Worm (Caenorhabditis elegans) whole organism, early embryonic: ENCODE results near the gene dct-18.

Experiments
- B0310.2 ChIP-seq: sonication (generic microtip); optimal IDR thresholded peaks from 2 replicates; lab custom pipeline; 2016; ENCODE audit warnings: mild to moderate bottlenecking, missing genetic modification characterization, missing compliant biosample characterization
- F13C5.2 ChIP-seq: sonication (generic microtip); optimal IDR thresholded peaks from 2 replicates; lab custom pipeline; 2017; ENCODE audit warnings: mild to moderate bottlenecking, missing genetic modification characterization, inconsistent platforms, missing compliant biosample characterization
- aly-1 ChIP-seq: sonication (generic microtip); optimal IDR thresholded peaks from 2 replicates; lab custom pipeline; 2016; ENCODE audit warnings: missing genetic modification characterization, missing compliant biosample characterization
- ama-1 ChIP-seq: fragments of 150-350 bp; optimal IDR thresholded peaks from 2 replicates; lab custom pipeline; 2014
- ceh-13 ChIP-seq: fragments of 200-800 bp; sonication (Bioruptor generic); optimal IDR thresholded peaks from 2 replicates; lab custom pipeline; 2018; ENCODE audit warnings: mild to moderate bottlenecking, missing genetic modification characterization, missing compliant biosample characterization
- ceh-36 ChIP-seq: sonication (generic microtip); optimal IDR thresholded peaks from 2 replicates; lab custom pipeline; 2016; ENCODE audit warnings: missing genetic modification characterization, inconsistent platforms, missing compliant biosample characterization
- ets-7 ChIP-seq: sonication (generic microtip); optimal IDR thresholded peaks from 2 replicates; lab custom pipeline; 2016; ENCODE audit warnings: missing genotype, missing genetic modification characterization, missing compliant biosample characterization
- flt-1 ChIP-seq: fragments of 200-800 bp; sonication (Bioruptor generic); IDR thresholded peaks from 2 replicates; pipeline ENCODE4 v1.3.6; 2022; ENCODE audit warnings: missing genetic modification characterization, missing compliant biosample characterization
- hmbx-1 ChIP-seq: sonication (generic microtip); optimal IDR thresholded peaks from 2 replicates; lab custom pipeline; 2016; ENCODE audit warnings: mild to moderate bottlenecking, missing genetic modification characterization, missing compliant biosample characterization
- hmg-4 ChIP-seq: fragments of 200-800 bp; sonication (Bioruptor generic); optimal IDR thresholded peaks from 2 replicates; lab custom pipeline; 2018; ENCODE audit warnings: mild to moderate bottlenecking, missing genetic modification characterization, missing compliant biosample characterization
- hnd-1 ChIP-seq: sonication (generic microtip); optimal IDR thresholded peaks from 2 replicates; lab custom pipeline; 2016; ENCODE audit warnings: missing genetic modification characterization, missing compliant biosample characterization
- pes-1 ChIP-seq: fragments of 200-800 bp; sonication (Bioruptor generic); IDR thresholded peaks from 2 replicates; pipeline ENCODE4 v1.3.6; 2022; ENCODE audit warnings: missing genetic modification reagents, missing genetic modification characterization, missing compliant biosample characterization
- scrt-1 ChIP-seq: fragments of 200-800 bp; sonication (Bioruptor generic); IDR thresholded peaks from 2 replicates; pipeline ENCODE4 v1.3.6; 2022; ENCODE audit warnings: missing genetic modification characterization, missing compliant biosample characterization
- sea-1 ChIP-seq: fragments of 200-800 bp; sonication (Bioruptor generic); conservative IDR thresholded peaks from 2 replicates; pipeline ENCODE4 v1.3.6; 2022; ENCODE audit warnings: missing genetic modification characterization, missing compliant biosample characterization
- tbx-11 ChIP-seq: fragments of 200-800 bp; sonication (Bioruptor generic); IDR thresholded peaks from 2 replicates; pipeline ENCODE4 v1.3.6; 2022; ENCODE audit warnings: missing genetic modification characterization, missing compliant biosample characterization
- tbx-37 ChIP-seq: fragments of 200-800 bp; sonication (Bioruptor generic); conservative IDR thresholded peaks from 2 replicates; pipeline ENCODE4 v1.3.6; 2022; ENCODE audit warnings: missing genetic modification reagents, missing genetic modification characterization, missing compliant biosample characterization
- tra-4 ChIP-seq: sonication (generic microtip); optimal IDR thresholded peaks from 2 replicates; lab custom pipeline; 2017; ENCODE audit warnings: missing genetic modification characterization, missing compliant biosample characterization

Gene dct-18

ce11 chrII:12965138-12965537, 33.5 kb downstream of the dct-18 start:
- TF ChIP-seq sea-1 = no peak
- no peak for TF ChIP-seq tra-4 (tag; lab: Kevin White, UChicago)
- TF ChIP-seq ceh-36 = no peak
- no peak for TF ChIP-seq tbx-11 (GFP tag; lab: Robert Waterston, UW)
- TF ChIP-seq flt-1 (GFP tag; lab: Robert Waterston, UW) = no peak
- no peak for TF ChIP-seq F13C5.2 (tag; lab: Kevin White, UChicago)
- TF ChIP-seq ceh-13 (GFP tag; lab: Kevin White, UChicago) = no peak
- no peak for TF ChIP-seq tbx-37 (GFP tag; lab: Robert Waterston, UW)
- no peak for TF ChIP-seq hmg-4 (GFP tag; lab: Kevin White, UChicago)
- TF ChIP-seq scrt-1 (GFP tag; lab: Robert Waterston, UW) = no peak
- no peak for TF ChIP-seq hmbx-1
- no peak for TF ChIP-seq ama-1 (lab: Kevin White, UChicago)
- no peak for TF ChIP-seq aly-1 (tag; lab: Kevin White, UChicago)

ce11 chrII:12965538-12965588, 33.7 kb downstream of the dct-18 start, which contains the start of gene ptr-18:
Gene ptr-18, plus strand, starts transcription at chrII:12965546.
- TF ChIP-seq ets-7 (tag; lab: Kevin White, UChicago) = no peak
- TF ChIP-seq tbx-11 (GFP tag; lab: Robert Waterston, UW) = no peak
- no peak for TF ChIP-seq ceh-13 (GFP tag; lab: Kevin White, UChicago)
- TF ChIP-seq flt-1 (GFP tag; lab: Robert Waterston, UW) = no peak
- no peak for TF ChIP-seq pes-1 (GFP tag; lab: Robert Waterston, UW)
- TF ChIP-seq hmg-4 (GFP tag; lab: Kevin White, UChicago) = no peak
- no peak for TF ChIP-seq tbx-37 (GFP tag; lab: Robert Waterston, UW)
- TF ChIP-seq B0310.2 = no peak
- TF ChIP-seq tra-4 (tag; lab: Kevin White, UChicago) = no peak
- TF ChIP-seq sea-1 = no peak
- no peak for TF ChIP-seq ceh-36
- no peak for TF ChIP-seq ama-1 (lab: Kevin White, UChicago)
- no peak for TF ChIP-seq scrt-1 (GFP tag; lab: Robert Waterston, UW)
- TF ChIP-seq F13C5.2 (tag; lab: Kevin White, UChicago) = no peak
- no peak for TF ChIP-seq aly-1 (tag; lab: Kevin White, UChicago)
- no peak for TF ChIP-seq hmbx-1
- no peak for TF ChIP-seq hnd-1 (tag; lab: Kevin White, UChicago)

- TF ChIP-seq sea-1 = no peak
- no peak for TF ChIP-seq aly-1 (tag; lab: Kevin White, UChicago)
- TF ChIP-seq tbx-37 (GFP tag; lab: Robert Waterston, UW) = no peak
- no peak for TF ChIP-seq hnd-1 (tag; lab: Kevin White, UChicago)
- TF ChIP-seq ceh-13 (GFP tag; lab: Kevin White, UChicago) = no peak
- no peak for TF ChIP-seq hmg-4 (GFP tag; lab: Kevin White, UChicago)
- no peak for TF ChIP-seq ceh-36
These were observed 33.9 kb downstream of the dct-18 start for ce11 chrII:12965589-12965988.

ce11 chrII:12966274-12966673, 34.6 kb downstream of the dct-18 start:
- no peak for TF ChIP-seq tbx-37 (GFP tag; lab: Robert Waterston, UW)
- TF ChIP-seq ceh-36 = no peak
- no peak for TF ChIP-seq tra-4 (tag; lab: Kevin White, UChicago)
- no peak for TF ChIP-seq ets-7 (tag; lab: Kevin White, UChicago)
- TF ChIP-seq flt-1 (GFP tag; lab: Robert Waterston, UW) = no peak
- TF ChIP-seq hmbx-1 = no peak

ce11 chrII:12968448-12968969, 36.8 kb downstream of the dct-18 start:
- TF ChIP-seq tbx-11 (GFP tag; lab: Robert Waterston, UW) (no peak), tbx-37 (GFP tag; lab: Robert Waterston, UW) (no peak), ama-1 (lab: Kevin White, UChicago) (no peak), scrt-1 (GFP tag; lab: Robert Waterston, UW) (0 out of 2 replicates have a peak, but pooled peaks have one; percentile 30)

- no peak for TF ChIP-seq aly-1 (tag; lab: Kevin White, UChicago)
- no peak for TF ChIP-seq pes-1 (GFP tag; lab: Robert Waterston, UW)
- no peak for TF ChIP-seq ceh-36
- no peak for TF ChIP-seq ets-7 (tag; lab: Kevin White, UChicago)
- no peak for TF ChIP-seq ceh-13 (GFP tag; lab: Kevin White, UChicago)
- no peak for TF ChIP-seq tbx-11 (GFP tag; lab: Robert Waterston, UW)
- TF ChIP-seq hnd-1 (tag; lab: Kevin White, UChicago) = no peak
- TF ChIP-seq ama-1 (lab: Kevin White, UChicago) = no peak
- no peak for TF ChIP-seq hmg-4 (GFP tag; lab: Kevin White, UChicago)
- no peak for TF ChIP-seq B0310.2
- TF ChIP-seq flt-1 (GFP tag; lab: Robert Waterston, UW) = no peak
These were observed 37.9 kb downstream of the dct-18 start, which contains the start of gene Y38F1A.4 for ce11 chrII:12969622-12970021. Gene Y38F1A.4, minus strand, starts transcription at chrII:12969722.

- TF ChIP-seq F13C5.2 (tag; lab: Kevin White, UChicago) = no peak
- TF ChIP-seq tra-4 (tag; lab: Kevin White, UChicago) = no peak
- no peak for TF ChIP-seq hmbx-1
- no peak for TF ChIP-seq hnd-1 (tag; lab: Kevin White, UChicago)
- no peak for TF ChIP-seq ceh-13 (GFP tag; lab: Kevin White, UChicago)
These were observed 47.0 kb downstream of the dct-18 start for ce11 chrII:12978658-12979057.

- TF ChIP-seq tra-4 (tag; lab: Kevin White, UChicago) = no peak
These were observed 48.5 kb downstream of the dct-18 start, which contains the start of gene cyd-1 for ce11 chrII:12980212-12980611. Gene cyd-1, plus strand, starts transcription at chrII:12980591.
